Worm (Caenorhabditis elegans) whole organism, early embryonic: ENCODE measurements around the gene srv-5.

Experiments
- aly-1 ChIP-seq: sonication (generic microtip); optimal IDR thresholded peaks from 2 replicates; lab custom pipeline; 2016; ENCODE audit warnings: missing genetic modification characterization, missing compliant biosample characterization
- ama-1 ChIP-seq: fragments of 150-350 bp; optimal IDR thresholded peaks from 2 replicates; lab custom pipeline; 2014
- ceh-13 ChIP-seq: fragments of 200-800 bp; sonication (Bioruptor generic); optimal IDR thresholded peaks from 2 replicates; lab custom pipeline; 2018; ENCODE audit warnings: mild to moderate bottlenecking, missing genetic modification characterization, missing compliant biosample characterization
- ets-7 ChIP-seq: sonication (generic microtip); optimal IDR thresholded peaks from 2 replicates; lab custom pipeline; 2016; ENCODE audit warnings: missing genotype, missing genetic modification characterization, missing compliant biosample characterization
- flt-1 ChIP-seq: fragments of 200-800 bp; sonication (Bioruptor generic); IDR thresholded peaks from 2 replicates; pipeline ENCODE4 v1.3.6; 2022; ENCODE audit warnings: missing genetic modification characterization, missing compliant biosample characterization
- hmbx-1 ChIP-seq: sonication (generic microtip); optimal IDR thresholded peaks from 2 replicates; lab custom pipeline; 2016; ENCODE audit warnings: mild to moderate bottlenecking, missing genetic modification characterization, missing compliant biosample characterization
- hmg-4 ChIP-seq: fragments of 200-800 bp; sonication (Bioruptor generic); optimal IDR thresholded peaks from 2 replicates; lab custom pipeline; 2018; ENCODE audit warnings: mild to moderate bottlenecking, missing genetic modification characterization, missing compliant biosample characterization
- hnd-1 ChIP-seq: sonication (generic microtip); optimal IDR thresholded peaks from 2 replicates; lab custom pipeline; 2016; ENCODE audit warnings: missing genetic modification characterization, missing compliant biosample characterization
- pes-1 ChIP-seq: fragments of 200-800 bp; sonication (Bioruptor generic); IDR thresholded peaks from 2 replicates; pipeline ENCODE4 v1.3.6; 2022; ENCODE audit warnings: missing genetic modification reagents, missing genetic modification characterization, missing compliant biosample characterization
- scrt-1 ChIP-seq: fragments of 200-800 bp; sonication (Bioruptor generic); IDR thresholded peaks from 2 replicates; pipeline ENCODE4 v1.3.6; 2022; ENCODE audit warnings: missing genetic modification characterization, missing compliant biosample characterization
- sea-1 ChIP-seq: fragments of 200-800 bp; sonication (Bioruptor generic); conservative IDR thresholded peaks from 2 replicates; pipeline ENCODE4 v1.3.6; 2022; ENCODE audit warnings: missing genetic modification characterization, missing compliant biosample characterization
- tbx-11 ChIP-seq: fragments of 200-800 bp; sonication (Bioruptor generic); IDR thresholded peaks from 2 replicates; pipeline ENCODE4 v1.3.6; 2022; ENCODE audit warnings: missing genetic modification characterization, missing compliant biosample characterization
- tra-4 ChIP-seq: sonication (generic microtip); optimal IDR thresholded peaks from 2 replicates; lab custom pipeline; 2017; ENCODE audit warnings: missing genetic modification characterization, missing compliant biosample characterization

- TF ChIP-seq ama-1 (lab: Kevin White, UChicago) (no peak), hmbx-1 (no peak), ets-7 (no peak), ceh-13 (GFP tag; lab: Kevin White, UChicago) (no peak), flt-1 (no peak), sea-1 (GFP tag; lab: Robert Waterston, UW) (no peak), hnd-1 (tag; lab: Kevin White, UChicago) (no peak), hmg-4 (no peak), tra-4 (no peak), scrt-1 (GFP tag; lab: Robert Waterston, UW) (no peak), aly-1 (no peak), pes-1 (GFP tag; lab: Robert Waterston, UW) (no peak), tbx-11 (GFP tag; lab: Robert Waterston, UW) (no peak)
These were observed 5.1 kb upstream of the srv-5 start, which contains the start of gene F48D6.4 for ce11 chrX:4246867-4247591.
